Worm (Caenorhabditis elegans): ENCODE measurements around the gene idpc-7.

The idpc-7 gene

ce11 chrV:9588574-9588973, 30.2 kb downstream of the idpc-7 start:
- no peak for TF ChIP-seq dao-5 (tag; optimal IDR thresholded peaks at IDR 0.05)
- no peak for TF ChIP-seq him-1 (tag; optimal IDR thresholded peaks at IDR 0.05)
- TF ChIP-seq W03F9.2 (tag; optimal IDR thresholded peaks at IDR 0.05), result no peak

ce11 chrV:9587619-9588018, 31.2 kb downstream of the idpc-7 start:
- TF ChIP-seq dao-5 (tag; optimal IDR thresholded peaks at IDR 0.05) (no peak), him-1 (tag; optimal IDR thresholded peaks at IDR 0.05) (no peak), W03F9.2 (tag; optimal IDR thresholded peaks at IDR 0.05) (no peak)

ce11 chrV:9584263-9584662, 34.6 kb downstream of the idpc-7 start:
- no peak for TF ChIP-seq dao-5 (tag; optimal IDR thresholded peaks at IDR 0.05)
- no peak for TF ChIP-seq W03F9.2 (tag; optimal IDR thresholded peaks at IDR 0.05)
- no peak for TF ChIP-seq him-1 (tag; optimal IDR thresholded peaks at IDR 0.05)

ce11 chrV:9583323-9583644, 35.5 kb downstream of the idpc-7 start, which contains the start of gene K09G1.1:
K09G1.1 (plus strand) TSS chrV:9583545.
- TF ChIP-seq dao-5 (tag; optimal IDR thresholded peaks at IDR 0.05) (no peak), W03F9.2 (tag; optimal IDR thresholded peaks at IDR 0.05) (no peak), him-1 (tag; optimal IDR thresholded peaks at IDR 0.05) (no peak)

ce11 chrV:9582594-9583322, 36.1 kb downstream of the idpc-7 start, which contains the start of gene rtfo-1:
rtfo-1 (minus strand) TSS chrV:9582644.
- TF ChIP-seq W03F9.2 (tag; optimal IDR thresholded peaks at IDR 0.05), result no peak
- TF ChIP-seq him-1 (tag; optimal IDR thresholded peaks at IDR 0.05), result no peak
- TF ChIP-seq dao-5 (tag; optimal IDR thresholded peaks at IDR 0.05), result no peak

ce11 chrV:9576991-9577390, 41.8 kb downstream of the idpc-7 start, which contains the start of gene F25B3.2:
F25B3.2 (plus strand) TSS chrV:9577291.
- no peak for TF ChIP-seq W03F9.2 (tag; optimal IDR thresholded peaks at IDR 0.05)

- TF ChIP-seq him-1 (tag; optimal IDR thresholded peaks at IDR 0.05), result no peak
- TF ChIP-seq dao-5 (tag; optimal IDR thresholded peaks at IDR 0.05), result no peak
- TF ChIP-seq W03F9.2 (tag; optimal IDR thresholded peaks at IDR 0.05), result no peak
These were observed 47.1 kb downstream of the idpc-7 start for ce11 chrV:9571673-9572072.

ce11 chrV:9571056-9571455, 47.8 kb downstream of the idpc-7 start:
- TF ChIP-seq him-1 (tag; optimal IDR thresholded peaks at IDR 0.05) (no peak), W03F9.2 (tag; optimal IDR thresholded peaks at IDR 0.05) (no peak), dao-5 (tag; optimal IDR thresholded peaks at IDR 0.05) (no peak)

- TF ChIP-seq him-1 (tag; optimal IDR thresholded peaks at IDR 0.05) (no peak), W03F9.2 (tag; optimal IDR thresholded peaks at IDR 0.05) (no peak), dao-5 (tag; optimal IDR thresholded peaks at IDR 0.05) (no peak)
These were observed 48.6 kb downstream of the idpc-7 start, which contains the start of gene F25B3.5 for ce11 chrV:9570197-9570596. F25B3.5 (minus strand) TSS chrV:9570297.

- TF ChIP-seq dao-5 (tag; optimal IDR thresholded peaks at IDR 0.05) (no peak), W03F9.2 (tag; optimal IDR thresholded peaks at IDR 0.05) (no peak), him-1 (tag; optimal IDR thresholded peaks at IDR 0.05) (no peak)
These were observed 50.1 kb downstream of the idpc-7 start, which contains the start of gene F25B3.4 for ce11 chrV:9568707-9569106. F25B3.4 (minus strand) TSS chrV:9568807.

Measured in whole organism, L4/young adult.